Fruit fly (Drosophila melanogaster): ENCODE data around the gene CG1677.
A peak's percentile ranks its signal among the peaks of the same experiment; 100 is the strongest.

Gene CG1677

DNA sequence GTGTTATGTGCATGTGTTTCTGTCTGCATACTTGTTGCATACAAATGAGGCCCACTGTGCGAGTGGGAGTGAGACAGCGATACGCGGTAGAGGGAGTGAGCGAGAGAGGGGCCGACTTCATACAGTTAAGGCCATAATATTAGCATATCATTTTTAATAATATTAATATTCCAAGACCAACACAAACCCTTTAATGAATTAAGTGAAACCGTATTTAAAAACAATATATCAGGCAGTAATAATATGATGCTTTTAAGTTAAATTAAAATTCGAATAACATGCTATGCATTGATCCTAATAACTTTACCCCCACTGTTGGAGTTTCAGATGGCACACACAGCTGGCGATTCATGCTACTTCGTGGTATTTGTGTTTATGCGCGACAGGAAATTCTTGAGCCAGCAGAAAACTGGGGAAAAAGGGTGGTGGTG lies 80.8 kb downstream of the CG1677 start (continued):
- TF ChIP-seq BEAF-32 (GFP tag; optimal IDR thresholded peaks at IDR 0.05): no peak
- TF ChIP-seq amos (GFP tag; IDR thresholded peaks at IDR 0.05; ENCODE audit: partially characterized antibody): no peak
- TF ChIP-seq CG13624 (GFP tag; optimal IDR thresholded peaks at IDR 0.05): peak; percentile 60
- TF ChIP-seq Dll (GFP tag; IDR thresholded peaks at IDR 0.05; ENCODE audit: partially characterized antibody): no peak
- peak; percentile 67 for TF ChIP-seq CG9609 (GFP tag; optimal IDR thresholded peaks at IDR 0.05)
- TF ChIP-seq Dp (GFP tag; optimal IDR thresholded peaks at IDR 0.05): no peak
- peak; percentile 87 for TF ChIP-seq trh (GFP tag; optimal IDR thresholded peaks at IDR 0.05)
- TF ChIP-seq CoRest (tag; optimal IDR thresholded peaks at IDR 0.05): peak; percentile 97
- TF ChIP-seq CG1233 (GFP tag; optimal IDR thresholded peaks at IDR 0.05): peak; percentile 96
- TF ChIP-seq PHDP (tag; optimal IDR thresholded peaks at IDR 0.05): peak; percentile 97
- TF ChIP-seq Hmx (GFP tag; optimal IDR thresholded peaks at IDR 0.05): peak; percentile 43
- TF ChIP-seq B-H1 (GFP tag; IDR thresholded peaks at IDR 0.05): peak; percentile 94
- TF ChIP-seq CG3838 (GFP tag; optimal IDR thresholded peaks at IDR 0.05): peak; percentile 51
- peak; percentile 81 for TF ChIP-seq CG31224 (GFP tag; IDR thresholded peaks at IDR 0.05)
- TF ChIP-seq CG13287 (GFP tag; IDR thresholded peaks at IDR 0.05; ENCODE audit: partially characterized antibody): no peak
- TF ChIP-seq CG12744 (GFP tag; optimal IDR thresholded peaks at IDR 0.05): peak; percentile 86
- peak; percentile 98 for TF ChIP-seq fd96Cb (tag; optimal IDR thresholded peaks at IDR 0.05)
- TF ChIP-seq ftz-f1 (GFP tag; optimal IDR thresholded peaks at IDR 0.05): peak; percentile 11
- peak; percentile 98 for TF ChIP-seq sens (GFP tag)
- TF ChIP-seq abd-A (tag; optimal IDR thresholded peaks at IDR 0.05): peak; percentile 77
- peak; percentile 76 for TF ChIP-seq pum (GFP tag; optimal IDR thresholded peaks at IDR 0.05)
- TF ChIP-seq tup (GFP tag; optimal IDR thresholded peaks at IDR 0.05): peak; percentile 72
- TF ChIP-seq nom (GFP tag; optimal IDR thresholded peaks at IDR 0.05): peak; percentile 97
- TF ChIP-seq Rx (GFP tag; IDR thresholded peaks at IDR 0.05): peak; percentile 84
- TF ChIP-seq Hr3 (GFP tag; optimal IDR thresholded peaks at IDR 0.05): peak; percentile 95
- peak; percentile 95 for TF ChIP-seq MTF-1 (GFP tag; optimal IDR thresholded peaks at IDR 0.05; ENCODE audit: borderline replicate concordance)
- TF ChIP-seq CG4424 (GFP tag; optimal IDR thresholded peaks at IDR 0.05): peak; percentile 96
- peak; percentile 100 for TF ChIP-seq CG11696 (GFP tag; IDR thresholded peaks at IDR 0.05)

DNA sequence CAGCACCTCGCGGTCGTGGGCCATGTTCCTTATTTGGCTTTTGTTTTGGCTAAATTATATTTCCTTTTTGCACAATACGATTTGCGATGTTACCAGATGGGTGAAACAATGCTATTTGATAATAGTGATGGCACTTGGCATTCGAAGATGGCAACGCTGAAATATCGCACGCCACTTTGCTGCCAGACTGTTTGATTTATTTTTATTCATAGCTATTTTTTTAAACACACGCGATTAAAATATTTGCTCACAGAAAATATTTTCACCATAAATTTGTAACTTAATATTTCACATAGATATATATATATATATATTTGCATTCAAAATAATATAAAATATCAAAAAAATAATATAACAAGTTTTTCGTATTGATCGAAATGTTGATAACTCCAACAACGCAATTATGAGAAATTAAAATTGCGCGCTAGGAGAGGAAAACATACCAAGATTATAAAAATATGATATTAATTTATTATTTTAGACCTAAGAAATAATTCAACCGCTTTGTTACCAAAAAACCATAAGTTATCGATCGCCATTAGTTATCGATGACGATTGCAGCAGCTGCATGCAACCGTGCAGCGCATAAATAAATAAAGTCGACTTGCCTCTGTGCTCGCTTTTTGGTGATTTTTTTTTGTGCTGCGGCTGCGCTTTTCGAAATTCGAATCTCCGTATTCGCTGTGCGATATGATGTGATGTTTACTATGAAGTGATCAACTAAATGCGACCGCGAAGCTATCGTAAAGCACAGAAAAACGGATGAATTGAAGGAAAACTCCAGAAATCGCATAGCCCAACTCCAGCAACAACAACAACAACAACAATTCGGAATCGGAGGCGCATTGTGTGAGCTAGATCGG lies 81.7 kb downstream of the CG1677 start, which contains the start of the genes Atg5 and Dok:
TSS of gene Atg5 (minus strand) at position 122 of the 863 bp plus-strand sequence.
TSS of gene Dok (plus strand) at position 566 of the 863 bp plus-strand sequence.
- TF ChIP-seq CG9797 (GFP tag; optimal IDR thresholded peaks at IDR 0.05): peak; percentile 23
- no peak for TF ChIP-seq D19A (tag; optimal IDR thresholded peaks at IDR 0.05)
- no peak for TF ChIP-seq Oaz (GFP tag; IDR thresholded peaks at IDR 0.05)
- TF ChIP-seq tna (GFP tag; IDR thresholded peaks at IDR 0.05; ENCODE audit: partially characterized antibody): no peak
- TF ChIP-seq H15 (GFP tag; IDR thresholded peaks at IDR 0.05): no peak; the same call in 2 of the 3 replicates
- peak; percentile 49 for TF ChIP-seq CG2712 (tag; optimal IDR thresholded peaks at IDR 0.05)
- peak; percentile 1 for TF ChIP-seq CG7839 (tag; optimal IDR thresholded peaks at IDR 0.05)
- peak; percentile 83 for TF ChIP-seq MESR4 (GFP tag; optimal IDR thresholded peaks at IDR 0.05)
- TF ChIP-seq prd (optimal IDR thresholded peaks at IDR 0.05): no peak
- peak; percentile 44; the same call in 1 of the 3 replicates for TF ChIP-seq prd (GFP tag; IDR thresholded peaks at IDR 0.05)
- TF ChIP-seq CG7357 (GFP tag; IDR thresholded peaks at IDR 0.05): no peak
- no peak for TF ChIP-seq slp2 (GFP tag; optimal IDR thresholded peaks at IDR 0.05)
- TF ChIP-seq Dip2 (GFP tag; IDR thresholded peaks at IDR 0.05): no peak
- TF ChIP-seq emc (GFP tag; optimal IDR thresholded peaks at IDR 0.05): no peak
- no peak for TF ChIP-seq CG16863 (GFP tag; optimal IDR thresholded peaks at IDR 0.05)
- no peak for TF ChIP-seq CG6689 (GFP tag; IDR thresholded peaks at IDR 0.05)
- TF ChIP-seq CG11695 (GFP tag; IDR thresholded peaks at IDR 0.05): no peak
- TF ChIP-seq CG14441 (GFP tag; IDR thresholded peaks at IDR 0.05): no peak
- no peak for TF ChIP-seq h (optimal IDR thresholded peaks at IDR 0.05)
- TF ChIP-seq bowl (GFP tag; IDR thresholded peaks at IDR 0.05): no peak
- TF ChIP-seq CG31388 (GFP tag; optimal IDR thresholded peaks at IDR 0.05): no peak
- no peak for TF ChIP-seq Xrp1 (GFP tag; IDR thresholded peaks at IDR 0.05)
- no peak for TF ChIP-seq Side (GFP tag; optimal IDR thresholded peaks at IDR 0.05)

Data from whole organism, embryonic.